Fruit fly (Drosophila melanogaster): ENCODE results near the gene Pxt.

Pxt gene

dm6 chr3R:17714370-17714769 lies 4.9 kb upstream of the Pxt start:
- TF ChIP-seq CG14711 (tag; optimal IDR thresholded peaks at IDR 0.05) (peak; percentile 58), cic (GFP tag; optimal IDR thresholded peaks at IDR 0.05) (peak; percentile 33), Hr96 (GFP tag; optimal IDR thresholded peaks at IDR 0.05) (no peak), bab1 (GFP tag; optimal IDR thresholded peaks at IDR 0.05) (no peak), CG33017 (tag; optimal IDR thresholded peaks at IDR 0.05) (no peak), ovo (GFP tag; optimal IDR thresholded peaks at IDR 0.05) (peak; percentile 53), CG5204 (GFP tag; optimal IDR thresholded peaks at IDR 0.05) (no peak), tj (GFP tag; optimal IDR thresholded peaks at IDR 0.05) (peak; percentile 56)

dm6 chr3R:17714773-17715344 lies 4.4 kb upstream of the Pxt start:
- TF ChIP-seq pad (GFP tag; optimal IDR thresholded peaks at IDR 0.05): peak; percentile 92
- TF ChIP-seq CG14711 (tag; optimal IDR thresholded peaks at IDR 0.05): no peak

- peak; percentile 58 for TF ChIP-seq CG12768 (GFP tag; optimal IDR thresholded peaks at IDR 0.05)
- peak; percentile 55 for TF ChIP-seq ovo (GFP tag; optimal IDR thresholded peaks at IDR 0.05)
- TF ChIP-seq tj (GFP tag; optimal IDR thresholded peaks at IDR 0.05): peak; percentile 58
- peak; percentile 44 for TF ChIP-seq Hr96 (GFP tag; optimal IDR thresholded peaks at IDR 0.05)
- peak; percentile 27 for TF ChIP-seq CG7045 (GFP tag; optimal IDR thresholded peaks at IDR 0.05)
- TF ChIP-seq toe (GFP tag; optimal IDR thresholded peaks at IDR 0.05): peak; percentile 11
- TF ChIP-seq CG11617 (GFP tag; optimal IDR thresholded peaks at IDR 0.05): peak; percentile 41
- TF ChIP-seq cic (GFP tag; optimal IDR thresholded peaks at IDR 0.05): peak; percentile 74
- peak; percentile 58 for TF ChIP-seq bab1 (GFP tag; optimal IDR thresholded peaks at IDR 0.05)
- no peak for TF ChIP-seq CG5204 (GFP tag; optimal IDR thresholded peaks at IDR 0.05)
- peak; percentile 21 for TF ChIP-seq CG1620 (GFP tag; optimal IDR thresholded peaks at IDR 0.05)
- TF ChIP-seq Clk (GFP tag; optimal IDR thresholded peaks at IDR 0.05): peak; percentile 49
- TF ChIP-seq kay (GFP tag; ENCODE audit: borderline replicate concordance): no peak
- no peak for TF ChIP-seq cnc (optimal IDR thresholded peaks at IDR 0.05)
- TF ChIP-seq CG14711 (tag; optimal IDR thresholded peaks at IDR 0.05): peak; percentile 99
- peak; percentile 34 for TF ChIP-seq CG33017 (tag; optimal IDR thresholded peaks at IDR 0.05)
- TF ChIP-seq pad (GFP tag; optimal IDR thresholded peaks at IDR 0.05): peak; percentile 70
- TF ChIP-seq Mnt (GFP tag; optimal IDR thresholded peaks at IDR 0.05): peak; percentile 77
- TF ChIP-seq CG7101 (tag; optimal IDR thresholded peaks at IDR 0.05): peak; percentile 47
- TF ChIP-seq Crg-1 (GFP tag; optimal IDR thresholded peaks at IDR 0.05): peak; percentile 66
These were observed 2.2 kb upstream of the Pxt start for dm6 chr3R:17716858-17717596.

- peak; percentile 40 for TF ChIP-seq Hr96 (GFP tag; optimal IDR thresholded peaks at IDR 0.05)
- peak; percentile 10 for TF ChIP-seq CG1620 (GFP tag; optimal IDR thresholded peaks at IDR 0.05)
- peak; percentile 56 for TF ChIP-seq toe (GFP tag; optimal IDR thresholded peaks at IDR 0.05)
- peak; percentile 49 for TF ChIP-seq ovo (GFP tag; optimal IDR thresholded peaks at IDR 0.05)
- TF ChIP-seq kay (GFP tag; ENCODE audit: borderline replicate concordance): no peak
- peak; percentile 14 for TF ChIP-seq CG7101 (tag; optimal IDR thresholded peaks at IDR 0.05)
- TF ChIP-seq pad (GFP tag; optimal IDR thresholded peaks at IDR 0.05): no peak
- no peak for TF ChIP-seq tj (GFP tag; optimal IDR thresholded peaks at IDR 0.05)
- TF ChIP-seq Crg-1 (GFP tag; optimal IDR thresholded peaks at IDR 0.05): peak; percentile 46
- no peak for TF ChIP-seq cnc (optimal IDR thresholded peaks at IDR 0.05)
- TF ChIP-seq CG33017 (tag; optimal IDR thresholded peaks at IDR 0.05): no peak
- no peak for TF ChIP-seq CG12768 (GFP tag; optimal IDR thresholded peaks at IDR 0.05)
- peak; percentile 33 for TF ChIP-seq CG14711 (tag; optimal IDR thresholded peaks at IDR 0.05)
- peak; percentile 18 for TF ChIP-seq Mnt (GFP tag; optimal IDR thresholded peaks at IDR 0.05)
- TF ChIP-seq cic (GFP tag; optimal IDR thresholded peaks at IDR 0.05): no peak
- no peak for TF ChIP-seq CG7045 (GFP tag; optimal IDR thresholded peaks at IDR 0.05)
- no peak for TF ChIP-seq CG11617 (GFP tag; optimal IDR thresholded peaks at IDR 0.05)
- peak; percentile 33 for TF ChIP-seq CG5204 (GFP tag; optimal IDR thresholded peaks at IDR 0.05)
- peak; percentile 61 for TF ChIP-seq bab1 (GFP tag; optimal IDR thresholded peaks at IDR 0.05)
- no peak for TF ChIP-seq Clk (GFP tag; optimal IDR thresholded peaks at IDR 0.05)
These were observed 1.1 kb upstream of the Pxt start, which contains the start of gene osa for dm6 chr3R:17718051-17718693. Gene osa (minus strand): TSS chr3R:17718350.

- TF ChIP-seq cnc (optimal IDR thresholded peaks at IDR 0.05) (no peak), CG14711 (tag; optimal IDR thresholded peaks at IDR 0.05) (no peak), CG7045 (GFP tag; optimal IDR thresholded peaks at IDR 0.05) (no peak), Crg-1 (GFP tag; optimal IDR thresholded peaks at IDR 0.05) (no peak), ovo (GFP tag; optimal IDR thresholded peaks at IDR 0.05) (no peak), Mnt (GFP tag; optimal IDR thresholded peaks at IDR 0.05) (no peak)
These were observed 5.7 kb downstream of the Pxt start, which contains the start of gene Atg8b for dm6 chr3R:17724963-17725362. Gene Atg8b (minus strand): TSS chr3R:17725063.

dm6 chr3R:17725558-17725957 lies 6.3 kb downstream of the Pxt start, which contains the start of gene Lgr1:
Gene Lgr1 (plus strand): TSS chr3R:17725777.
- TF ChIP-seq Clk (GFP tag; optimal IDR thresholded peaks at IDR 0.05) (no peak), CG14711 (tag; optimal IDR thresholded peaks at IDR 0.05) (no peak), kay (GFP tag; ENCODE audit: borderline replicate concordance) (no peak), toe (GFP tag; optimal IDR thresholded peaks at IDR 0.05) (no peak), bab1 (GFP tag; optimal IDR thresholded peaks at IDR 0.05) (no peak), CG5204 (GFP tag; optimal IDR thresholded peaks at IDR 0.05) (no peak)
